ENCODE assay signal across 6 worm cellular contexts in genomic region chrIV:16645492-16646191, ce11.
TF ChIP-seq lines count a peak whose summit lies in the region.

No protein-coding gene starts in this region.

TF ChIP-seq in whole organism, L1 larva, 84 proteins besides CTCF, POLR2A, EP300 and RAD21:
- TF ChIP-seq nhr-28 (tag; optimal IDR thresholded peaks at IDR 0.05; lab: Kevin White, UChicago): no peak
- TF ChIP-seq zip-4 (GFP tag; optimal IDR thresholded peaks at IDR 0.05; lab: Kevin White, UChicago): peak; percentile 60
- no peak for TF ChIP-seq nhr-76 (tag; optimal IDR thresholded peaks at IDR 0.05; lab: Kevin White, UChicago)
- no peak for TF ChIP-seq skn-1 (tag; optimal IDR thresholded peaks at IDR 0.05; lab: Kevin White, UChicago)
- TF ChIP-seq hpl-2 (GFP tag; optimal IDR thresholded peaks at IDR 0.05; lab: Kevin White, UChicago): no peak
- no peak for TF ChIP-seq C04F5.9 (tag; optimal IDR thresholded peaks at IDR 0.05; lab: Kevin White, UChicago)
- no peak for TF ChIP-seq mef-2 (tag; optimal IDR thresholded peaks at IDR 0.05; lab: Kevin White, UChicago)
- TF ChIP-seq lin-15B (tag; optimal IDR thresholded peaks at IDR 0.05; lab: Kevin White, UChicago): no peak

TF ChIP-seq in whole organism, L3 larva, 47 proteins besides CTCF, POLR2A, EP300 and RAD21:
- TF ChIP-seq elt-3 (tag; optimal IDR thresholded peaks at IDR 0.05; lab: Kevin White, UChicago): no peak
- no peak for TF ChIP-seq fkh-10 (GFP tag; optimal IDR thresholded peaks at IDR 0.05; lab: Kevin White, UChicago)
- no peak for TF ChIP-seq ceh-82 (tag; optimal IDR thresholded peaks at IDR 0.05; lab: Kevin White, UChicago)
- peak; percentile 89 for TF ChIP-seq ceh-28 (tag; optimal IDR thresholded peaks at IDR 0.05; lab: Kevin White, UChicago)
- TF ChIP-seq R02D3.7 (tag; optimal IDR thresholded peaks at IDR 0.05; lab: Kevin White, UChicago): no peak
- no peak for TF ChIP-seq mml-1 (tag; optimal IDR thresholded peaks at IDR 0.05; lab: Kevin White, UChicago)

TF ChIP-seq in whole organism, L4 larva, 104 proteins besides CTCF, POLR2A, EP300 and RAD21:
- TF ChIP-seq ceh-28 (tag; optimal IDR thresholded peaks at IDR 0.05; lab: Kevin White, UChicago): peak; percentile 89
- TF ChIP-seq unc-130 (GFP tag; optimal IDR thresholded peaks at IDR 0.05; lab: Kevin White, UChicago): no peak
- TF ChIP-seq ZK546.5 (tag; optimal IDR thresholded peaks at IDR 0.05; lab: Kevin White, UChicago): no peak
- no peak for TF ChIP-seq pha-4 (GFP tag; IDR thresholded peaks at IDR 0.05; lab: Robert Waterston, UW)
- TF ChIP-seq pha-4 (tag; optimal IDR thresholded peaks at IDR 0.05; lab: Kevin White, UChicago): no peak
- no peak for TF ChIP-seq tra-1 (GFP tag; IDR thresholded peaks at IDR 0.05; lab: Robert Waterston, UW)
- peak; percentile 45 for TF ChIP-seq aha-1 (tag; lab: Kevin White, UChicago)
- TF ChIP-seq Y75B8A.6 (GFP tag; IDR thresholded peaks at IDR 0.05; lab: Robert Waterston, UW): no peak

TF ChIP-seq in whole organism, late embryonic, 69 proteins besides CTCF, POLR2A, EP300 and RAD21:
- TF ChIP-seq fkh-6 (tag; optimal IDR thresholded peaks at IDR 0.05; lab: Kevin White, UChicago): no peak
- TF ChIP-seq ceh-30 (tag; optimal IDR thresholded peaks at IDR 0.05; lab: Kevin White, UChicago): no peak
- no peak for TF ChIP-seq ztf-16 (tag; optimal IDR thresholded peaks at IDR 0.05; lab: Kevin White, UChicago)
- no peak for TF ChIP-seq nhr-232 (tag; optimal IDR thresholded peaks at IDR 0.05; lab: Kevin White, UChicago)
- TF ChIP-seq ceh-48 (tag; optimal IDR thresholded peaks at IDR 0.05; lab: Kevin White, UChicago): peak; percentile 62

TF ChIP-seq in whole organism, midembryonic, 9 proteins besides CTCF, POLR2A, EP300 and RAD21:
- TF ChIP-seq T22C8.4 (GFP tag; IDR thresholded peaks at IDR 0.05; lab: Robert Waterston, UW) (peak; percentile 85), flt-1 (GFP tag; IDR thresholded peaks at IDR 0.05; lab: Robert Waterston, UW) (no peak), klf-2 (GFP tag; conservative IDR thresholded peaks at IDR 0.05; lab: Robert Waterston, UW) (no peak), ztf-23 (GFP tag; IDR thresholded peaks at IDR 0.05; lab: Robert Waterston, UW) (no peak), ref-1 (GFP tag; conservative IDR thresholded peaks at IDR 0.05; lab: Robert Waterston, UW) (no peak), ztf-29 (GFP tag; IDR thresholded peaks at IDR 0.05; lab: Robert Waterston, UW) (no peak)

TF ChIP-seq in whole organism, young adult, 124 proteins besides CTCF, POLR2A, EP300 and RAD21:
- TF ChIP-seq ztf-28 (GFP tag; IDR thresholded peaks at IDR 0.05; lab: Robert Waterston, UW) (no peak), unc-130 (GFP tag; optimal IDR thresholded peaks at IDR 0.05; lab: Kevin White, UChicago) (no peak), lag-1 (GFP tag; IDR thresholded peaks at IDR 0.05; lab: Robert Waterston, UW) (no peak), pha-4 (tag; optimal IDR thresholded peaks at IDR 0.05; lab: Kevin White, UChicago) (no peak), ztf-18 (tag; optimal IDR thresholded peaks at IDR 0.05; lab: Kevin White, UChicago) (no peak), cebp-1 (GFP tag; IDR thresholded peaks at IDR 0.05; lab: Robert Waterston, UW) (peak; percentile 80), cebp-1 (tag; optimal IDR thresholded peaks at IDR 0.05; lab: Kevin White, UChicago) (peak; percentile 99)
